Worm (Caenorhabditis elegans) whole organism, early embryonic: ENCODE measurements around the gene T05D4.2.

ENCODE experiments used
- B0310.2 ChIP-seq: sonication (generic microtip); optimal IDR thresholded peaks from 2 replicates; lab custom pipeline; 2016; ENCODE audit warnings: mild to moderate bottlenecking, missing genetic modification characterization, missing compliant biosample characterization
- F13C5.2 ChIP-seq: sonication (generic microtip); optimal IDR thresholded peaks from 2 replicates; lab custom pipeline; 2017; ENCODE audit warnings: mild to moderate bottlenecking, missing genetic modification characterization, inconsistent platforms, missing compliant biosample characterization
- aly-1 ChIP-seq: sonication (generic microtip); optimal IDR thresholded peaks from 2 replicates; lab custom pipeline; 2016; ENCODE audit warnings: missing genetic modification characterization, missing compliant biosample characterization
- ama-1 ChIP-seq: fragments of 150-350 bp; optimal IDR thresholded peaks from 2 replicates; lab custom pipeline; 2014
- ceh-13 ChIP-seq: fragments of 200-800 bp; sonication (Bioruptor generic); optimal IDR thresholded peaks from 2 replicates; lab custom pipeline; 2018; ENCODE audit warnings: mild to moderate bottlenecking, missing genetic modification characterization, missing compliant biosample characterization
- ceh-36 ChIP-seq: sonication (generic microtip); optimal IDR thresholded peaks from 2 replicates; lab custom pipeline; 2016; ENCODE audit warnings: missing genetic modification characterization, inconsistent platforms, missing compliant biosample characterization
- ets-7 ChIP-seq: sonication (generic microtip); optimal IDR thresholded peaks from 2 replicates; lab custom pipeline; 2016; ENCODE audit warnings: missing genotype, missing genetic modification characterization, missing compliant biosample characterization
- flt-1 ChIP-seq: fragments of 200-800 bp; sonication (Bioruptor generic); IDR thresholded peaks from 2 replicates; pipeline ENCODE4 v1.3.6; 2022; ENCODE audit warnings: missing genetic modification characterization, missing compliant biosample characterization
- hmbx-1 ChIP-seq: sonication (generic microtip); optimal IDR thresholded peaks from 2 replicates; lab custom pipeline; 2016; ENCODE audit warnings: mild to moderate bottlenecking, missing genetic modification characterization, missing compliant biosample characterization
- hmg-4 ChIP-seq: fragments of 200-800 bp; sonication (Bioruptor generic); optimal IDR thresholded peaks from 2 replicates; lab custom pipeline; 2018; ENCODE audit warnings: mild to moderate bottlenecking, missing genetic modification characterization, missing compliant biosample characterization
- hnd-1 ChIP-seq: sonication (generic microtip); optimal IDR thresholded peaks from 2 replicates; lab custom pipeline; 2016; ENCODE audit warnings: missing genetic modification characterization, missing compliant biosample characterization
- pes-1 ChIP-seq: fragments of 200-800 bp; sonication (Bioruptor generic); IDR thresholded peaks from 2 replicates; pipeline ENCODE4 v1.3.6; 2022; ENCODE audit warnings: missing genetic modification reagents, missing genetic modification characterization, missing compliant biosample characterization
- scrt-1 ChIP-seq: fragments of 200-800 bp; sonication (Bioruptor generic); IDR thresholded peaks from 2 replicates; pipeline ENCODE4 v1.3.6; 2022; ENCODE audit warnings: missing genetic modification characterization, missing compliant biosample characterization
- sea-1 ChIP-seq: fragments of 200-800 bp; sonication (Bioruptor generic); conservative IDR thresholded peaks from 2 replicates; pipeline ENCODE4 v1.3.6; 2022; ENCODE audit warnings: missing genetic modification characterization, missing compliant biosample characterization
- tbx-11 ChIP-seq: fragments of 200-800 bp; sonication (Bioruptor generic); IDR thresholded peaks from 2 replicates; pipeline ENCODE4 v1.3.6; 2022; ENCODE audit warnings: missing genetic modification characterization, missing compliant biosample characterization
- tbx-37 ChIP-seq: fragments of 200-800 bp; sonication (Bioruptor generic); conservative IDR thresholded peaks from 2 replicates; pipeline ENCODE4 v1.3.6; 2022; ENCODE audit warnings: missing genetic modification reagents, missing genetic modification characterization, missing compliant biosample characterization
- tra-4 ChIP-seq: sonication (generic microtip); optimal IDR thresholded peaks from 2 replicates; lab custom pipeline; 2017; ENCODE audit warnings: missing genetic modification characterization, missing compliant biosample characterization

T05D4.2 gene

DNA sequence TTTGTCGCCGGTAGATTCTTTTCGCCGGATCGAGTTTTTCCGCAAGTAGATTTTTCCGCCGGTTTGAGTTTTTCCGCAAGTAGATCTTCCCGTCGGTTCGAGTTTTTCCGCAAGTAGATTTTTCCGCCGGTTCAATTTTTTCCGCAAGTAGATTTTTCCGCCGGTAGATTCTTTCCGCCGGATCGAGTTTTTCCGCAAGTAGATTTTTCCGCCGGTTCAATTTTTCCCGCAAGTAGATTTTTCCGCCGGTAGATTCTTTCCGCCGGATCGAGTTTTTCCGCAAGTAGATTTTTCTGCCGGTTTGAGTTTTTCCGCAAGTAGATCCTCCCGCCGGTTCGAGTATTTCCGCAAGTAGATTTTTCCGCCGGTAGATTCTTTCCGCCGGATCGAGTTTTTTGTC is 22.3 kb upstream of the T05D4.2 start:
- TF ChIP-seq tbx-11 (0 out of 2 replicates have a peak, but pooled peaks have one; percentile 41), sea-1 (GFP tag; lab: Robert Waterston, UW) (peak; percentile 58)

- no peak for TF ChIP-seq tra-4 (tag; lab: Kevin White, UChicago)
- no peak for TF ChIP-seq sea-1 (GFP tag; lab: Robert Waterston, UW)
- no peak for TF ChIP-seq hmbx-1 (tag; lab: Kevin White, UChicago)
- no peak for TF ChIP-seq ceh-36
- TF ChIP-seq tbx-37: no peak
- TF ChIP-seq F13C5.2 (tag; lab: Kevin White, UChicago): no peak
- TF ChIP-seq ama-1 (lab: Kevin White, UChicago): no peak
- TF ChIP-seq aly-1 (tag; lab: Kevin White, UChicago): no peak
- TF ChIP-seq ceh-13 (GFP tag; lab: Kevin White, UChicago): no peak
- TF ChIP-seq hnd-1: no peak
- no peak for TF ChIP-seq scrt-1 (GFP tag; lab: Robert Waterston, UW)
- no peak for TF ChIP-seq B0310.2 (tag; lab: Kevin White, UChicago)
- TF ChIP-seq tbx-11: no peak
- no peak for TF ChIP-seq pes-1 (GFP tag; lab: Robert Waterston, UW)
- TF ChIP-seq ets-7 (tag; lab: Kevin White, UChicago): no peak
- no peak for TF ChIP-seq flt-1 (GFP tag; lab: Robert Waterston, UW)
- TF ChIP-seq hmg-4 (GFP tag; lab: Kevin White, UChicago): no peak
Observed at ce11 chrIII:13581727-13582126, 18.8 kb upstream of the T05D4.2 start.

- TF ChIP-seq ama-1 (lab: Kevin White, UChicago) (no peak), flt-1 (GFP tag; lab: Robert Waterston, UW) (no peak), ceh-36 (no peak), tra-4 (tag; lab: Kevin White, UChicago) (no peak), aly-1 (tag; lab: Kevin White, UChicago) (no peak), scrt-1 (GFP tag; lab: Robert Waterston, UW) (no peak), sea-1 (GFP tag; lab: Robert Waterston, UW) (no peak), pes-1 (GFP tag; lab: Robert Waterston, UW) (no peak), ets-7 (tag; lab: Kevin White, UChicago) (no peak), B0310.2 (tag; lab: Kevin White, UChicago) (no peak), tbx-11 (no peak), hmbx-1 (tag; lab: Kevin White, UChicago) (no peak), hmg-4 (GFP tag; lab: Kevin White, UChicago) (no peak), hnd-1 (no peak)
Observed at ce11 chrIII:13580538-13580937, 17.7 kb upstream of the T05D4.2 start, which contains the start of gene T05D4.5. Gene T05D4.5 (plus strand): TSS chrIII:13580838.

ce11 chrIII:13580076-13580475 is 17.2 kb upstream of the T05D4.2 start:
- TF ChIP-seq B0310.2 (tag; lab: Kevin White, UChicago): no peak
- no peak for TF ChIP-seq hmg-4 (GFP tag; lab: Kevin White, UChicago)
- no peak for TF ChIP-seq sea-1 (GFP tag; lab: Robert Waterston, UW)
- TF ChIP-seq ama-1 (lab: Kevin White, UChicago): no peak
- TF ChIP-seq scrt-1 (GFP tag; lab: Robert Waterston, UW): no peak
- TF ChIP-seq hnd-1: no peak
- no peak for TF ChIP-seq flt-1 (GFP tag; lab: Robert Waterston, UW)
- TF ChIP-seq pes-1 (GFP tag; lab: Robert Waterston, UW): no peak
- no peak for TF ChIP-seq tbx-37
- TF ChIP-seq aly-1 (tag; lab: Kevin White, UChicago): no peak
- no peak for TF ChIP-seq hmbx-1 (tag; lab: Kevin White, UChicago)
- no peak for TF ChIP-seq ceh-36
- TF ChIP-seq tbx-11: no peak
- no peak for TF ChIP-seq ets-7 (tag; lab: Kevin White, UChicago)
- no peak for TF ChIP-seq tra-4 (tag; lab: Kevin White, UChicago)
- TF ChIP-seq ceh-13 (GFP tag; lab: Kevin White, UChicago): no peak
- no peak for TF ChIP-seq F13C5.2 (tag; lab: Kevin White, UChicago)

- TF ChIP-seq sea-1 (GFP tag; lab: Robert Waterston, UW): no peak
- TF ChIP-seq F13C5.2 (tag; lab: Kevin White, UChicago): no peak
- TF ChIP-seq hmg-4 (GFP tag; lab: Kevin White, UChicago): no peak
- TF ChIP-seq flt-1 (GFP tag; lab: Robert Waterston, UW): no peak
- no peak for TF ChIP-seq hnd-1
- no peak for TF ChIP-seq tbx-11
- TF ChIP-seq ceh-36: no peak
- no peak for TF ChIP-seq ceh-13 (GFP tag; lab: Kevin White, UChicago)
- no peak for TF ChIP-seq aly-1 (tag; lab: Kevin White, UChicago)
- TF ChIP-seq tbx-37: no peak
- TF ChIP-seq scrt-1 (GFP tag; lab: Robert Waterston, UW): no peak
- TF ChIP-seq hmbx-1 (tag; lab: Kevin White, UChicago): no peak
- TF ChIP-seq ama-1 (lab: Kevin White, UChicago): no peak
- no peak for TF ChIP-seq B0310.2 (tag; lab: Kevin White, UChicago)
- no peak for TF ChIP-seq tra-4 (tag; lab: Kevin White, UChicago)
- TF ChIP-seq pes-1 (GFP tag; lab: Robert Waterston, UW): no peak
Observed at ce11 chrIII:13575610-13576232, 12.8 kb upstream of the T05D4.2 start, which contains the start of gene osm-7. Gene osm-7 (plus strand): TSS chrIII:13576182.

DNA sequence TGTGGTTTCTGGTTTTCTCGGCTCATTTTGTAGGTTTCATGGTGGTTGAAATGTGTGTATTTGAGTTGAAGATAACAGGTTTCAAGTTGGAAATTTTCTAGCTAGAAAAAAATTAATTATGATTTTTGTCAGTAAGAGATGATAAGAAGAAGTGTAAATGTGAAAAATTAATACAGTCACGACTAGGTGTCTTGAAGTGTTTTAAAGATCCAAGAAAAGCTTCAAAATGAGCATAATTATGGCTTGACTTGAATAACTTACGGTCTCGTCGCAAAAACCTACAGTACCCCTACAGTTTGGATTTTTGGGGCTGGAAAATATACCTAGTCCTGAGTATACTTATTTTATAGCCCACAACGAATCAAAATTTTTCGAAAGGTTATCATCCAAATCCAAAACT is 7.5 kb upstream of the T05D4.2 start, which contains the start of gene exc-12:
TSS of gene exc-12 (minus strand) at position 101 of the 400 bp plus-strand sequence.
- TF ChIP-seq tbx-11: no peak
- no peak for TF ChIP-seq tra-4 (tag; lab: Kevin White, UChicago)
- TF ChIP-seq hnd-1: no peak
- TF ChIP-seq hmg-4 (GFP tag; lab: Kevin White, UChicago): no peak
- TF ChIP-seq tbx-37: no peak
- no peak for TF ChIP-seq aly-1 (tag; lab: Kevin White, UChicago)
- TF ChIP-seq sea-1 (GFP tag; lab: Robert Waterston, UW): no peak

DNA sequence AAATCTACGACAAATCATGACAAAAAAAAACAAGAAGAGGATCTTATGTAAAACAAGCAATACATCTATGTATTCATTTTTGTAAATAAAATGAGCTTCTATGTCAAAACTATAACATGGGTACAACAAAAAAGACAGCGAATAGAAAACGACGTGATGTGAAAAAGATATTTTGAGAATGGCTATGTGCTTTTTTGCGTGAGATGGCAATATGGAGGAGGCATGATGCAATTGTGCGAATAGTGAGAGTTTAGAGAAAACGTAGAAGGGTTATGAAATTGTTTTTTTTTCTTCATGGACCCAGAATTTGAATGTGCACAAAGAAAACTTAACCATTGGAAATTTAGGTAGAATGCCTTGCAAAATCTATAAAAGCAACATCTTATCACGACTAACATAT is 3.1 kb upstream of the T05D4.2 start:
- no peak for TF ChIP-seq pes-1 (GFP tag; lab: Robert Waterston, UW)
- no peak for TF ChIP-seq ceh-13 (GFP tag; lab: Kevin White, UChicago)
- no peak for TF ChIP-seq tbx-11
- TF ChIP-seq tra-4 (tag; lab: Kevin White, UChicago): no peak
- TF ChIP-seq hnd-1: no peak
- no peak for TF ChIP-seq flt-1 (GFP tag; lab: Robert Waterston, UW)
- TF ChIP-seq sea-1 (GFP tag; lab: Robert Waterston, UW): no peak
- TF ChIP-seq scrt-1 (GFP tag; lab: Robert Waterston, UW): no peak
- no peak for TF ChIP-seq ama-1 (lab: Kevin White, UChicago)
- TF ChIP-seq hmbx-1 (tag; lab: Kevin White, UChicago): no peak
- TF ChIP-seq B0310.2 (tag; lab: Kevin White, UChicago): no peak
- no peak for TF ChIP-seq aly-1 (tag; lab: Kevin White, UChicago)
- no peak for TF ChIP-seq tbx-37
- no peak for TF ChIP-seq ets-7 (tag; lab: Kevin White, UChicago)
- TF ChIP-seq hmg-4 (GFP tag; lab: Kevin White, UChicago): no peak
- no peak for TF ChIP-seq ceh-36
